Fruit fly (Drosophila melanogaster): ENCODE data around the gene Cpr76Bc.

Cpr76Bc gene

DNA sequence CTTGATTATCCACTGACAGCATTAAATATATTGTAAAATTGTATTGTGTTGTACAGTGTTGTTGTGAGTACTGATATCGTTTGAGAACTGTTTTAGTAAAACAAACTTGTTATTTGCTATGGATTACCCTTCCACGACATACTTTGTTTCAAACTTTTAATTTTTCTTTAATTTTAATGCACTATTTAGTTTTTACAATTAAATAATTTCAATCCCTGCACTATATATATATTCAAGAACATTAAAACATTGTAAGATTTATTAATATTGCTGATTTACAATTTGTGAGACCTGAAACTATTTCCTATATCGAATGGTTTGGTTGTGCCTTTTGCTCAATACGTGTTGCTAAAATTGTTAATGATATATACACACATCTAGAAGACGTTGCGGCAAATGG is 23.4 kb downstream of the Cpr76Bc start, which contains the start of the genes CG46434 and Dred:
Gene CG46434, minus strand, starts transcription at position 101 of the 400 bp plus-strand sequence.
Gene Dred, minus strand, starts transcription at position 101 of the 400 bp plus-strand sequence.
- TF ChIP-seq psq (optimal IDR thresholded peaks at IDR 0.05) (no peak), Sin3A (optimal IDR thresholded peaks at IDR 0.05) (no peak), insv (optimal IDR thresholded peaks at IDR 0.05) (no peak), h (optimal IDR thresholded peaks at IDR 0.05) (no peak), ttk (optimal IDR thresholded peaks at IDR 0.05) (no peak), Myc (optimal IDR thresholded peaks at IDR 0.05) (no peak)

dm6 chr3L:19544810-19545209 is 24.1 kb downstream of the Cpr76Bc start, which contains the start of the genes CG46435 and Rcd7:
TSS of gene CG46435 (plus strand) at chr3L:19545110.
TSS of gene Rcd7 (plus strand) at chr3L:19545110.
- TF ChIP-seq Myc (optimal IDR thresholded peaks at IDR 0.05), result no peak
- TF ChIP-seq psq (optimal IDR thresholded peaks at IDR 0.05), result no peak
- no peak for TF ChIP-seq ttk (optimal IDR thresholded peaks at IDR 0.05)
- TF ChIP-seq insv (optimal IDR thresholded peaks at IDR 0.05), result no peak
- TF ChIP-seq h (optimal IDR thresholded peaks at IDR 0.05), result no peak
- TF ChIP-seq Sin3A (optimal IDR thresholded peaks at IDR 0.05), result no peak

DNA sequence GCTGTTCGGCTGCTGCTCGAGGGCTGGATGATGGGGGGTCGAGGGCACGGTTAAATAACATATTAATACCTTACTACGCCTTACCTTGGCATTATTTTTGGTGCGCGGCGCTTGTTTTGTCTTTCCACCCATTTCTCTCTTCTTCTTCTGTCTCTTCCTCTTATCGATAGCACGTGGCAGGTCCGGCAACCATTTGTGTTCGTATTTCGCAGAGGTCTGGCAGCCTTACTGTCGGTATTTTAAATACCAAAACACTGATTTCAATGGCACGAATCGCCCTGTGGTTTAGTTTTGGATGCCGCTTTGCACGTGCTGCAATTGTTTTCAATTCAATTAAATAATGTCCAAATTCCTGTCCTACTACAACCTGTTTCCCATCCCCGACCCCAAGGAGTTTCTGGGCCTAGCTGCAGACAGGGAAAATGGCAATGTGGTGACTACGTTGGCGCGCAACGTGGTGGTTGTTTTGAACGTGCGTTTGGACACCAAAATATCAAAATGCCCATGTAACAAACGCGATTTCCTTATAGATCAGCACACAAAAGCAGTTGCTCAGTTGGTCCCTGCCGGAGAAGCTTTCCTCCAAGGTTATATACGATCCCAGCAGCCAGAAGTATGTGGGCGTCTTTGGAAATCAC is 31.5 kb downstream of the Cpr76Bc start, which contains the start of the genes Ltn1 and CG9300:
Gene Ltn1, minus strand, starts transcription at position 155 of the 638 bp plus-strand sequence.
Gene CG9300, plus strand, starts transcription at position 285 of the 638 bp plus-strand sequence.
- no peak for TF ChIP-seq psq (optimal IDR thresholded peaks at IDR 0.05)
- TF ChIP-seq insv (optimal IDR thresholded peaks at IDR 0.05), result no peak
- TF ChIP-seq Sin3A (optimal IDR thresholded peaks at IDR 0.05), result no peak
- no peak for TF ChIP-seq Myc (optimal IDR thresholded peaks at IDR 0.05)
- TF ChIP-seq h (optimal IDR thresholded peaks at IDR 0.05), result no peak
- no peak for TF ChIP-seq ttk (optimal IDR thresholded peaks at IDR 0.05)

DNA sequence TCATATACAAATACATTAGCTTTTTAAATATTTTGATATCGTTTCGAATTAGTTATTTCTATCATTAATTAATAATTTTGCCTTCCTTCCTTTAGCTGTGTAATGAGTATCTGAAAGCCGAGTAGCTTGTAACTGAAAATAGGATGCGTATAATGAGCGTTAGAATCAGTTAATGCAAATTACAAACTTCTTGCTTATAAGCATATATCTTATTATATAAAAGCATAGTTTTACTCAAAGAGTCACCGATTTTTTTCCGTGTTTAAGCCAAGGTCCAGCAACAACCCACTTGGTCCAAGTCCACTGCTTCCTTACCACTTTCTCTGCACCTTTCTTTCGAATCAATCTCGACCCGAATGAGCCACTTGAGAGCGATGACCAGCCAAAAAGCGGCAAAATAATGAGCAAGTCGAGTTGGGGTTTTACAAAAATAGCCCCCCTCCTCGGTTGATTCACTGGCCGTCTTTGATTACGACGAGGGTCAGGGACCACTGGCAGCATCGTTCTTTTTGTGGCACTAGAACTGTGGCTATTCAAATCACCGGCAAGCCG is 35.2 kb downstream of the Cpr76Bc start:
- TF ChIP-seq insv (optimal IDR thresholded peaks at IDR 0.05), result no peak
- TF ChIP-seq Sin3A (optimal IDR thresholded peaks at IDR 0.05), result no peak
- no peak for TF ChIP-seq psq (optimal IDR thresholded peaks at IDR 0.05)
- no peak for TF ChIP-seq ttk (optimal IDR thresholded peaks at IDR 0.05)
- TF ChIP-seq h (optimal IDR thresholded peaks at IDR 0.05), result no peak
- no peak for TF ChIP-seq Myc (optimal IDR thresholded peaks at IDR 0.05)

DNA sequence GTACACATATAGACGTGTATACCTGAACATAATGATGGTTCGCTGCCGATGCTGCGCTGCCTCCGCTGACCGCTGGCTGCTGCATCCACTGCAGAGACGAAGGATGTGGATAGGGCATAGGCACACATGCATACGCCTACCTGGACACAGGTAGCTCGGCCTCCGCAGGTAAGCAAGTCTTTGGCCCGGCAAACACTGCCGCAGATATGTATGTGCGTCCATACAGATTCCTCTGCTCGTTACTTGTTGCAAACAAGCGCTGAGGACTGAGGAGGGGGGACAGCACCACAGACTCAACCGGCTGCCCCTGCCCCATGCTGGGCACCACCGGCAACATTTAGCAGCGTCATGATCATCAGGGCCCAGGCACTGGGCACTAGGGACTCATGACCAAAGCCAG is 36.0 kb downstream of the Cpr76Bc start:
- no peak for TF ChIP-seq h (optimal IDR thresholded peaks at IDR 0.05)
- TF ChIP-seq psq (optimal IDR thresholded peaks at IDR 0.05), result no peak
- no peak for TF ChIP-seq Myc (optimal IDR thresholded peaks at IDR 0.05)
- TF ChIP-seq Sin3A (optimal IDR thresholded peaks at IDR 0.05), result no peak
- no peak for TF ChIP-seq ttk (optimal IDR thresholded peaks at IDR 0.05)
- TF ChIP-seq insv (optimal IDR thresholded peaks at IDR 0.05), result no peak

DNA sequence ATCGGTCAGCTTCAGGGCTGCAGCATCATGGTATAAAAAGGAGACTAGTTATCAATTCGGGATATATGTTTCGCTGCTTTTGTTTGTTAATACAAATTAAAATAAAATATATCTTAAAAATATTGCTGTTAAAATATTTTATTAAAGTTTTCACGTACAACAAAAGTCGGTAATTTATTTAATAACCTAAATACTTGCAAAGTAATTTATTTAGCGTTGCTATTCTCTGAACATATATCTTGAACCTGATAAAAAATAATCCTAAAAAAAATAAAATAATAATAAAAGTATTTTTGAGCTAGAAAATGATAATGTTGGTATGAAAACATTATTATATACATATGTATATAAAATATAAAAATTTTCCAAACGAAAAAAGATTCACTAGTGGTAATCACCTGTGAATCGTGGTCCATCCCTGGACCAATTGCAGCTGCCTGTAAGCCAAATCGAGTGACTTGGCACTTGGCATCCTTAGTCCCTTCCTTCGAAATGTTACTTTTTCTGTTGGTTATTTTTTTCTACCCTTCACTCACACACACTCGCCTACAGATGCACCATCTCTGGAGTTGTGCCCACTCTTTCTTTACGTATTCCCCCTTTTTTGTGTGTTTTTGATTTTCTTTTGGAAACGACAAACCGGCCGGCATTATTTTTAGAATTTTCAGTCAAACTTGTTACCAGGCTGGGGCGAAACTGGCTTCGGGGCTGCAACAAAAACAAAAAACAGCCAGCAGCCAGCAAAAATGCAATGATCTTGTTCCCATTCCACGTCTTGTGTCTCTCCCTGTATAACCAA is 36.7 kb downstream of the Cpr76Bc start:
- no peak for TF ChIP-seq ttk (optimal IDR thresholded peaks at IDR 0.05)
- no peak for TF ChIP-seq Myc (optimal IDR thresholded peaks at IDR 0.05)
- no peak for TF ChIP-seq insv (optimal IDR thresholded peaks at IDR 0.05)
- TF ChIP-seq Sin3A (optimal IDR thresholded peaks at IDR 0.05), result no peak
- no peak for TF ChIP-seq h (optimal IDR thresholded peaks at IDR 0.05)
- TF ChIP-seq psq (optimal IDR thresholded peaks at IDR 0.05), result no peak

DNA sequence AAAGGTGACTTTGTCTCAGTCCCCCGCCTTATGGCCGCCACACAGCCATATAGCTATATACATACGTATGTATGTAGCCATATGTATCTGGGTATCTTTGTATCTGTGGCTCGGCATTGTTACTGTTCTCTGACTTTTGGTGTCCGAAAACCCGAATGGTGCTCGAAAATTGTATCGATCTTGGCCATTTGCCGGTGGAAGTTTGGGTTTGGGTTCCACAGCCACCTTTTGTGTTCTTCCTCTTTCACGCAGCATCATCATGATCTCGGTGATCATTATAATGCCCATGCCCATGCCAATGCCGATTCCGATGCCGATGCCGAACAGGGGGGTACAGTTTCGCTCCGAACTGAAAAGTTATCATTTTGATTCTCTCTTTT is 37.2 kb downstream of the Cpr76Bc start:
- TF ChIP-seq h (optimal IDR thresholded peaks at IDR 0.05), result no peak
- no peak for TF ChIP-seq psq (optimal IDR thresholded peaks at IDR 0.05)
- no peak for TF ChIP-seq Myc (optimal IDR thresholded peaks at IDR 0.05)
- TF ChIP-seq ttk (optimal IDR thresholded peaks at IDR 0.05), result no peak
- TF ChIP-seq Sin3A (optimal IDR thresholded peaks at IDR 0.05), result no peak
- no peak for TF ChIP-seq insv (optimal IDR thresholded peaks at IDR 0.05)

dm6 chr3L:19558674-19559073 is 37.9 kb downstream of the Cpr76Bc start:
- no peak for TF ChIP-seq insv (optimal IDR thresholded peaks at IDR 0.05)
- TF ChIP-seq Myc (optimal IDR thresholded peaks at IDR 0.05), result no peak
- TF ChIP-seq psq (optimal IDR thresholded peaks at IDR 0.05), result no peak
- TF ChIP-seq h (optimal IDR thresholded peaks at IDR 0.05), result no peak
- TF ChIP-seq ttk (optimal IDR thresholded peaks at IDR 0.05), result no peak
- TF ChIP-seq Sin3A (optimal IDR thresholded peaks at IDR 0.05), result no peak

- TF ChIP-seq Sin3A (optimal IDR thresholded peaks at IDR 0.05) (no peak), Myc (optimal IDR thresholded peaks at IDR 0.05) (no peak), psq (optimal IDR thresholded peaks at IDR 0.05) (no peak), insv (optimal IDR thresholded peaks at IDR 0.05) (no peak), h (optimal IDR thresholded peaks at IDR 0.05) (no peak), ttk (optimal IDR thresholded peaks at IDR 0.05) (no peak)
These were observed 38.4 kb downstream of the Cpr76Bc start for dm6 chr3L:19559171-19559570.

- no peak for TF ChIP-seq h (optimal IDR thresholded peaks at IDR 0.05)
- TF ChIP-seq ttk (optimal IDR thresholded peaks at IDR 0.05), result no peak
- no peak for TF ChIP-seq insv (optimal IDR thresholded peaks at IDR 0.05)
- TF ChIP-seq Sin3A (optimal IDR thresholded peaks at IDR 0.05), result no peak
- TF ChIP-seq Myc (optimal IDR thresholded peaks at IDR 0.05), result no peak
- TF ChIP-seq psq (optimal IDR thresholded peaks at IDR 0.05), result no peak
These were observed 39.4 kb downstream of the Cpr76Bc start for dm6 chr3L:19560005-19560694.

DNA sequence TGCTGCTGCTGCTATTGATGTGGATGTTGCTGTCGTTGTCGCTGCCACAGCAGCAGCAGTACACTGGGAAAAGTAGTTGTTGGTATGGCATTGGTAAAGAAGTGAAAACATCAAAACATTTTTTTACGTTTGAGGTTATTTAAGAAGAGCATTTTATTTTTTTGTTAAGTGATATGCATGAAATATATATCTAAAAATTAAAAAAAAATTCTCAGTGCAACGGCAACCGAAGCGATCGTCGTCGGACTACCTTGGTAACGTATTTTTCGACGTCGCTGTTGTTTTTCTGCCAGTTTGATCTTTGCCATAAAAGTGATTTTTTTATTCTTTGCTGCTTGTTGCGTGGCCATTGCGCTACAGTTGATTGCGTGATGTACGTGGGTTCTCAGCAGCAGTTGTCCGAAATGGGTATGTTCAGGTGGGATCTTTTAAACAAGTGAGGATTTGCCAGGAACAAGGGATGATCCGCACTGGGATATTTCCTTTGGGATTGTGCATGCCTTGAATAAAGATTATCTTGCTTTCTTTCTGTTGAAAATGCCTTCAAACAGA is 40.0 kb downstream of the Cpr76Bc start:
- TF ChIP-seq psq (optimal IDR thresholded peaks at IDR 0.05) (no peak), Sin3A (optimal IDR thresholded peaks at IDR 0.05) (no peak), h (optimal IDR thresholded peaks at IDR 0.05) (no peak), insv (optimal IDR thresholded peaks at IDR 0.05) (no peak), Myc (optimal IDR thresholded peaks at IDR 0.05) (no peak), ttk (optimal IDR thresholded peaks at IDR 0.05) (no peak)
